Fruit fly (Drosophila melanogaster): ENCODE data around the gene Prps.

Prps gene

dm6 chr3L:9713828-9714536, 17.5 kb upstream of the Prps start, which contains the start of gene vsg (continued):
- TF ChIP-seq cad (GFP tag; optimal IDR thresholded peaks at IDR 0.05) (no peak), Xbp1 (GFP tag; optimal IDR thresholded peaks at IDR 0.05) (peak; percentile 78), CG15011 (GFP tag; optimal IDR thresholded peaks at IDR 0.05) (no peak), twi (tag; optimal IDR thresholded peaks at IDR 0.05) (peak; percentile 78), CG6689 (GFP tag; IDR thresholded peaks at IDR 0.05) (peak; percentile 85), vfl (GFP tag; optimal IDR thresholded peaks at IDR 0.05) (peak; percentile 62), CG3995 (GFP tag; optimal IDR thresholded peaks at IDR 0.05) (peak; percentile 48), CG7556 (GFP tag; optimal IDR thresholded peaks at IDR 0.05) (peak; percentile 79), D19B (GFP tag; optimal IDR thresholded peaks at IDR 0.05) (peak; percentile 73), CG32767 (GFP tag; IDR thresholded peaks at IDR 0.05) (peak; percentile 57), CG18262 (tag; optimal IDR thresholded peaks at IDR 0.05) (peak; percentile 90), CG2712 (tag; optimal IDR thresholded peaks at IDR 0.05) (peak; percentile 91), Rfx (GFP tag; IDR thresholded peaks at IDR 0.05) (peak; percentile 70), fd3F (GFP tag; optimal IDR thresholded peaks at IDR 0.05) (peak; percentile 74), gro (GFP tag; optimal IDR thresholded peaks at IDR 0.05) (no peak), CG17829 (tag; optimal IDR thresholded peaks at IDR 0.05) (peak; percentile 85), CG30403 (GFP tag; optimal IDR thresholded peaks at IDR 0.05) (peak; percentile 88), oc (tag; optimal IDR thresholded peaks at IDR 0.05) (peak; percentile 46), Oli (tag; optimal IDR thresholded peaks at IDR 0.05) (peak; percentile 81), gt (GFP tag; IDR thresholded peaks at IDR 0.05) (no peak), unc-4 (GFP tag; IDR thresholded peaks at IDR 0.05; ENCODE audit: partially characterized antibody) (peak; percentile 75), gfzf (GFP tag; optimal IDR thresholded peaks at IDR 0.05) (peak; percentile 69), nerfin-1 (tag; optimal IDR thresholded peaks at IDR 0.05) (peak; percentile 80), CG34224 (GFP tag; IDR thresholded peaks at IDR 0.05; ENCODE audit: partially characterized antibody) (peak; percentile 83), prd (optimal IDR thresholded peaks at IDR 0.05) (no peak), prd (GFP tag; IDR thresholded peaks at IDR 0.05) (peak; percentile 79), BEAF-32 (GFP tag; optimal IDR thresholded peaks at IDR 0.05) (peak; percentile 91), Dref (GFP tag; IDR thresholded peaks at IDR 0.05) (peak; percentile 79), CG10274 (GFP tag; optimal IDR thresholded peaks at IDR 0.05) (no peak), btn (GFP tag; optimal IDR thresholded peaks at IDR 0.05) (no peak), gcm (GFP tag; optimal IDR thresholded peaks at IDR 0.05) (peak; percentile 48), aop (GFP tag; IDR thresholded peaks at IDR 0.05) (no peak), amos (GFP tag; IDR thresholded peaks at IDR 0.05; ENCODE audit: partially characterized antibody) (peak; percentile 97), kah (GFP tag; optimal IDR thresholded peaks at IDR 0.05) (peak; percentile 61), CG6175 (GFP tag; IDR thresholded peaks at IDR 0.05) (no peak), CG4360 (GFP tag; IDR thresholded peaks at IDR 0.05) (0 out of 2 replicates have a peak, but pooled peaks have one; percentile 3), Hr51 (GFP tag; optimal IDR thresholded peaks at IDR 0.05) (peak in 1 of 2 experiments; percentile 87), B-H2 (GFP tag; optimal IDR thresholded peaks at IDR 0.05) (peak; percentile 73), az2 (GFP tag; optimal IDR thresholded peaks at IDR 0.05) (peak; percentile 83), ftz-f1 (GFP tag; optimal IDR thresholded peaks at IDR 0.05) (no peak), sens (GFP tag) (peak; percentile 86), CG10959 (GFP tag; IDR thresholded peaks at IDR 0.05) (no peak), Mrtf (GFP tag; IDR thresholded peaks at IDR 0.05) (no peak; the same call in 1 of the 3 replicates), salm (tag; optimal IDR thresholded peaks at IDR 0.05) (peak; percentile 48), CG11085 (GFP tag; IDR thresholded peaks at IDR 0.05) (no peak; the same call in 1 of the 2 replicates), Med (GFP tag) (peak; percentile 89), sna (GFP tag; IDR thresholded peaks at IDR 0.05; ENCODE audit: partially characterized antibody) (peak; percentile 63), Dfd (GFP tag; optimal IDR thresholded peaks at IDR 0.05) (no peak), dmrt99B (tag; optimal IDR thresholded peaks at IDR 0.05) (peak; percentile 81), CG8089 (GFP tag; optimal IDR thresholded peaks at IDR 0.05) (no peak)

All from whole organism, embryonic.